Worm (Caenorhabditis elegans) whole organism, L1 larva: ENCODE data around the gene ins-23.

Experiments
- F16B12.6 ChIP-seq: fragments of 150-350 bp; optimal IDR thresholded peaks from 2 replicates; lab custom pipeline; 2014; ENCODE audit warnings: missing biosample characterization, missing genetic modification characterization
- dpl-1 ChIP-seq, 3 experiments: fragments of 150-350 bp in 2 of 3; sonication (generic microtip) in 1 of 3; optimal IDR thresholded peaks; 2 replicates each; lab custom pipeline; 2014 to 2017; ENCODE audit warnings: missing biosample characterization in 3 of 3, missing genetic modification characterization in 3 of 3, missing genetic modification reagents in 3 of 3
- efl-1 ChIP-seq, 4 experiments: fragments of 150-350 bp; optimal IDR thresholded peaks in 3 of 4; peaks in 1 of 4; 1 replicate in 1 of 4; 2 replicates in 3 of 4; lab custom pipeline; 2014; ENCODE audit warnings: missing biosample characterization in 2 of 4, missing genetic modification characterization in 2 of 4, missing genetic modification reagents in 2 of 4
- lin-15B ChIP-seq: fragments of 150-350 bp; sonication (generic microtip); optimal IDR thresholded peaks from 3 replicates; lab custom pipeline; 2014; ENCODE audit warnings: missing biosample characterization, missing genetic modification characterization
- nhr-28 ChIP-seq: fragments of 150-350 bp; optimal IDR thresholded peaks from 2 replicates; lab custom pipeline; 2014; ENCODE audit warnings: missing biosample characterization, missing genetic modification characterization
- ztf-11 ChIP-seq, 2 experiments: sonication (generic microtip); optimal IDR thresholded peaks; 2 replicates each; lab custom pipeline; 2016 to 2017; ENCODE audit warnings: missing genetic modification characterization in 2 of 2, missing biosample characterization in 1 of 2, missing compliant biosample characterization in 1 of 2

ce11 chrIII:10033213-10033612, 5.2 kb downstream of the ins-23 start, which contains the start of gene M04D8.5:
- TF ChIP-seq lin-15B (tag; lab: Kevin White, UChicago) (no peak), ztf-11 (tag; optimal IDR thresholded peaks at IDR 0.05; lab: Kevin White, UChicago) (no peak), F16B12.6 (tag; lab: Kevin White, UChicago) (no peak), nhr-28 (tag; lab: Kevin White, UChicago) (no peak), dpl-1 (GFP tag; optimal IDR thresholded peaks at IDR 0.05; lab: Kevin White, UChicago) (no peak), efl-1 (optimal IDR thresholded peaks at IDR 0.05; lab: Kevin White, UChicago) (no peak), efl-1 (GFP tag; optimal IDR thresholded peaks at IDR 0.05 in 1 of 2; lab: Kevin White, UChicago) (no peak)
